Worm (Caenorhabditis elegans): ENCODE measurements around the gene cct-4.

Gene cct-4

DNA sequence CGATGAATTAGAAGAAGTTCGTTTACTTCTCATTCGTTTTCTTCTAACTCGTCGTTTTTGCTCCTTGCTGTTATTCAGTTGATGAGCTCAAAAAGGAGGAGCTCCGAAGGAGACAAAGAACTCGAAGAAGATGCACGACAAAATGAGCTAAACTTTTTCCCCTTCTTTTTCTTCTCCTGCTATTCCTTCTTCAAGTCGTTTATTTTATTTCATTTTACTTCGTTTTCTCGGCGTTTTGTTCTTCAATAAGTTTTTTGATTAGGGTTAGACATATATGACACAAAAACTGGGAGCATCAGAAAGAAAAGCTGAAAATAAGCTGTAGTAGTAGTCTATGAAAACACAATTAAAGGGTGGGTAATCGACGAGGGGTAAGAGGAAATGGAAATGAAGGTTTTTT lies 28.5 kb downstream of the cct-4 start:
- TF ChIP-seq unc-42 (tag; optimal IDR thresholded peaks at IDR 0.05), result peak; percentile 46
- no peak for TF ChIP-seq T23F11.4 (GFP tag; optimal IDR thresholded peaks at IDR 0.05)

DNA sequence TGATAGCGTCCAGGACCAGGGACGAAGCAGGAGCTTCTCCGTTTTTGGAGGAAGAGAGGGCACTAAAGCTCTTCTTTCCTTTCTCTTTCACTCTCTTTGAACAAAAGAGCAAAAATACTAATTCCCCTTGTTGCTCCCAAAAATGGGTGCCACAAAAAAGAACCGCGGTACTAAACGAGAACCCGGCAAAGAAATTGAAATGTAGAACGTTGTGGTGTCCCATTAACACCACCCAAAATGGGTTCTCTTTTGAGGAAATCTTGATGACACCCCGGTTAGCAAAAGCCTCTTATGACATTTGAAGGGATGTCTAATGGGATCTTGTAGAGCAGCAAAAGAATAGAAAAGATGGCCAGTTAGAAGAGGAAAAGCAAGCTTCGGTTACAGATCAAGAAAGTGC lies 31.3 kb downstream of the cct-4 start:
- TF ChIP-seq sox-4 (tag; optimal IDR thresholded peaks at IDR 0.05), result no peak
- TF ChIP-seq tbx-7 (tag; optimal IDR thresholded peaks at IDR 0.05), result no peak

DNA sequence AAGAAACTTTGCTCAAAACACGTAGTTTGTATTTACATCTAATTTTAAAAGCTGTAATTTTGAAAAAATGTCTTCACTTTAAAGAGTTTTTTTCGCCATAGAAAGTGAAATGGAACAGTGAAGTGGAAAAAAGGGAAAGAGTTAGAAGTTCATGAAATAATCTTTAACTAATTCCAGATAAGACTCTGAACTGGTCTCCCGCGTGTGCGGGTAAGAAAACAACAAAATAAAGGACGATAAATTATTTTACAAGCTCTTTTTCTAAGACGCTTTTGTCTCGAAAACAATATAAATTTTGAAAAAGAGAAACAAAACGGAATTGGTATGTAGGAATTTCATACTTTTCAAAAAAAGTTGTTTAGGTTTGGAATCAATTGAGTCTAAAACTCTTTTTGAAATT lies 33.2 kb downstream of the cct-4 start:
- no peak for TF ChIP-seq tbx-7 (tag; optimal IDR thresholded peaks at IDR 0.05)

DNA sequence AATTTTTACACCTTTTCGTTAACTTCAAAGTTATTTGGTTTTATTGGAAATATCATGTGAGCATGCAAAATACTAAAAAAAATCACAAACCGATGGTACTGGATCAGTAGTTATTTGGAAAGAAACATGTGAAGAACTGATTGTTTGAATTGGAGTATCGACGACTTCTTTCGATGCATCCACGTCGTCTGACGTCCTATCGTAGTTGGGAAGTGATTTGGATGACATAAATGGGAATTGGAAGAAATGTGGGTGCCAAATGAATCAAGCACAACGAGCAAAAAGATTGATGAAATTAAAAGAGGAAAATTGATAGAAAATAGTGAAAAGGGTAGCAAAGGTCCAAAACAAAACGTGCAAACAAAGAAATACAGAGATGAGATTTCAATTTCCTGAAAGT lies 37.8 kb downstream of the cct-4 start, which contains the start of gene shw-1:
Gene shw-1, minus strand, starts transcription at position 228 of the 400 bp plus-strand sequence.
- no peak for TF ChIP-seq zip-5 (tag; optimal IDR thresholded peaks at IDR 0.05)
- no peak for TF ChIP-seq madf-2 (tag; optimal IDR thresholded peaks at IDR 0.05)
- TF ChIP-seq K09A11.1 (tag; optimal IDR thresholded peaks at IDR 0.05; ENCODE audit: insufficient read depth), result no peak
- TF ChIP-seq ceh-45 (GFP tag; IDR thresholded peaks at IDR 0.05), result no peak
- no peak for TF ChIP-seq pax-1 (tag; optimal IDR thresholded peaks at IDR 0.05)
- TF ChIP-seq tbx-7 (tag; optimal IDR thresholded peaks at IDR 0.05), result no peak
- no peak for TF ChIP-seq F13H6.1 (tag; optimal IDR thresholded peaks at IDR 0.05)
- TF ChIP-seq C38D4.7 (GFP tag; optimal IDR thresholded peaks at IDR 0.05), result no peak
- TF ChIP-seq sox-4 (tag; optimal IDR thresholded peaks at IDR 0.05), result no peak
- TF ChIP-seq fax-1 (tag; optimal IDR thresholded peaks at IDR 0.05), result no peak
- TF ChIP-seq nhr-11 (tag; optimal IDR thresholded peaks at IDR 0.05), result no peak
- TF ChIP-seq elt-2 (tag; optimal IDR thresholded peaks at IDR 0.05), result no peak
- no peak for TF ChIP-seq dmd-4 (tag; optimal IDR thresholded peaks at IDR 0.05; ENCODE audit: borderline replicate concordance)
- no peak for TF ChIP-seq dve-1 (tag; optimal IDR thresholded peaks at IDR 0.05)
- TF ChIP-seq ceh-31 (tag; optimal IDR thresholded peaks at IDR 0.05), result no peak
- TF ChIP-seq fkh-6 (tag; optimal IDR thresholded peaks at IDR 0.05), result no peak
- no peak for TF ChIP-seq Y22D7AL.16 (tag; optimal IDR thresholded peaks at IDR 0.05)
- no peak for TF ChIP-seq unc-55 (GFP tag; optimal IDR thresholded peaks at IDR 0.05)

DNA sequence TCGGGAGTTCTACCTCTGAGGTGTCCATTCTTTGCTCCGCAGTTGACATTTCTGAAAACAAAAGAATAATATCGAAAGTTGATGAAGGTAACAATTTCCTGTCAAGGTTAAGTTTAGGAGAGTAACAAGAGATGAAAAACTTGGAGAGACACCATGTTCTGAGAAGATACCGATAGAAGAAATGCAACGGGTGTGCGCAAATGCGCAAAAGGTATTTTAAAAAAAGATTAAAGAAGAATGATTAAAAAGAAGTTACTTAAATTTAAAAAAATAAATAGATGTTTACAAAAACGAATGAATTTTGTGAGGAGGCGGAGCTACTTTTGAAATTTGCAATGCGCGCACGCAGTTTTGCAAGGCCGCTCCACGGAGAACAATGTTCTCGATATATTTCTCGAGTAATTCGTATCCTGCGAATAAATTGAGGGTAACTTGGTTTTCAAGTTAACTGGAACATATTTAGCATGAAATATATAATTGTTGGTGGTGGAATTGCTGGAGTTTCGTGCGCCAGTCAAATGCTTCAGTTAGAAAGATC lies 41.6 kb downstream of the cct-4 start, which contains the start of the genes ran-3 and C26D10.3:
Gene ran-3, minus strand, starts transcription at position 51 of the 538 bp plus-strand sequence.
Gene C26D10.3, plus strand, starts transcription at position 385 of the 538 bp plus-strand sequence.
- peak; percentile 13 for TF ChIP-seq che-1 (tag; optimal IDR thresholded peaks at IDR 0.05)
- TF ChIP-seq sox-4 (tag; optimal IDR thresholded peaks at IDR 0.05), result no peak
- no peak for TF ChIP-seq ceh-24 (tag; optimal IDR thresholded peaks at IDR 0.05)
- TF ChIP-seq ceh-45 (GFP tag; IDR thresholded peaks at IDR 0.05), result no peak
- peak; percentile 26 for TF ChIP-seq fax-1 (tag; optimal IDR thresholded peaks at IDR 0.05)
- TF ChIP-seq ttx-3 (tag; optimal IDR thresholded peaks at IDR 0.05), result peak; percentile 54
- peak; percentile 47 for TF ChIP-seq ceh-31 (tag; optimal IDR thresholded peaks at IDR 0.05)
- TF ChIP-seq ceh-34 (tag; optimal IDR thresholded peaks at IDR 0.05), result peak; percentile 10
- no peak for TF ChIP-seq ceh-22 (tag; optimal IDR thresholded peaks at IDR 0.05)
- TF ChIP-seq ceh-2 (tag; optimal IDR thresholded peaks at IDR 0.05), result peak; percentile 45
- TF ChIP-seq pha-2 (tag; optimal IDR thresholded peaks at IDR 0.05), result peak; percentile 37
- TF ChIP-seq pat-9 (tag; optimal IDR thresholded peaks at IDR 0.05), result peak; percentile 10
- peak; percentile 18 for TF ChIP-seq T23F11.4 (GFP tag; optimal IDR thresholded peaks at IDR 0.05)
- TF ChIP-seq unc-42 (tag; optimal IDR thresholded peaks at IDR 0.05), result peak; percentile 18
- TF ChIP-seq gmeb-2 (tag; optimal IDR thresholded peaks at IDR 0.05), result peak; percentile 42
- TF ChIP-seq zip-5 (tag; optimal IDR thresholded peaks at IDR 0.05), result peak; percentile 40
- TF ChIP-seq C08G9.2 (tag; optimal IDR thresholded peaks at IDR 0.05), result peak; percentile 24
- peak; percentile 44 for TF ChIP-seq hlh-8 (tag; optimal IDR thresholded peaks at IDR 0.05)
- TF ChIP-seq fkh-6 (tag; optimal IDR thresholded peaks at IDR 0.05), result peak; percentile 59
- TF ChIP-seq hlh-15 (tag; optimal IDR thresholded peaks at IDR 0.05), result no peak
- no peak for TF ChIP-seq K09A11.1 (tag; optimal IDR thresholded peaks at IDR 0.05; ENCODE audit: insufficient read depth)
- TF ChIP-seq ama-1 (optimal IDR thresholded peaks at IDR 0.05), result no peak
- TF ChIP-seq syd-9 (tag; optimal IDR thresholded peaks at IDR 0.05), result peak; percentile 9
- no peak for TF ChIP-seq K02D7.2 (tag; optimal IDR thresholded peaks at IDR 0.05)
- no peak for TF ChIP-seq F13H6.1 (tag; optimal IDR thresholded peaks at IDR 0.05)
- peak; percentile 53 for TF ChIP-seq ceh-14 (tag; optimal IDR thresholded peaks at IDR 0.05)
- peak; percentile 50 for TF ChIP-seq tbx-2 (tag; optimal IDR thresholded peaks at IDR 0.05)
- peak; percentile 24 for TF ChIP-seq unc-86 (tag; optimal IDR thresholded peaks at IDR 0.05)
- no peak for TF ChIP-seq elt-4 (tag; optimal IDR thresholded peaks at IDR 0.05)
- TF ChIP-seq nfya-1 (tag; optimal IDR thresholded peaks at IDR 0.05), result peak; percentile 75
- no peak for TF ChIP-seq dmd-4 (tag; optimal IDR thresholded peaks at IDR 0.05; ENCODE audit: borderline replicate concordance)
- TF ChIP-seq rnt-1 (tag; optimal IDR thresholded peaks at IDR 0.05), result peak; percentile 15
- TF ChIP-seq C38D4.7 (GFP tag; optimal IDR thresholded peaks at IDR 0.05), result no peak
- TF ChIP-seq sdc-2 (tag; optimal IDR thresholded peaks at IDR 0.05), result no peak
- no peak for TF ChIP-seq madf-2 (tag; optimal IDR thresholded peaks at IDR 0.05)
- TF ChIP-seq odd-2 (tag; optimal IDR thresholded peaks at IDR 0.05), result no peak
